Worm (Caenorhabditis elegans) whole organism, L4 larva: ENCODE measurements around the gene rps-9.

Experiments used
- D1046.2 ChIP-seq: fragments of 200-800 bp; sonication (Bioruptor generic); IDR thresholded peaks from 2 replicates; pipeline ENCODE4 v1.3.6; 2022; ENCODE audit warnings: missing genetic modification characterization, missing compliant biosample characterization
- F26F4.8 ChIP-seq: fragments of 200-800 bp; sonication (Bioruptor generic); conservative IDR thresholded peaks from 2 replicates; pipeline ENCODE4 v1.3.6; 2022; ENCODE audit warnings: missing genetic modification characterization, missing compliant biosample characterization
- F44E2.7 ChIP-seq: fragments of 200-800 bp; sonication (Bioruptor generic); IDR thresholded peaks from 2 replicates; pipeline ENCODE4 v2.1.2; 2022; ENCODE audit warnings: missing genetic modification characterization, missing compliant biosample characterization
- F49E8.2 ChIP-seq: sonication (generic microtip); optimal IDR thresholded peaks from 2 replicates; lab custom pipeline; 2016; ENCODE audit warnings: missing compliant biosample characterization, mild to moderate bottlenecking, missing genetic modification characterization, borderline replicate concordance
- T20F7.1 ChIP-seq: fragments of 200-800 bp; sonication (Bioruptor generic); optimal IDR thresholded peaks from 2 replicates; lab custom pipeline; 2018; ENCODE audit warnings: mild to moderate bottlenecking, missing genetic modification characterization, missing compliant biosample characterization
- Y48G9A.11 ChIP-seq: fragments of 200-800 bp; sonication (Bioruptor generic); IDR thresholded peaks from 2 replicates; pipeline ENCODE4 v1.3.6; 2022; ENCODE audit warnings: missing genetic modification reagents, missing genetic modification characterization, missing compliant biosample characterization
- Y5F2A.4 ChIP-seq: fragments of 200-800 bp; sonication (Bioruptor generic); optimal IDR thresholded peaks from 2 replicates; lab custom pipeline; 2018; ENCODE audit warnings: mild to moderate bottlenecking, missing genetic modification characterization, missing compliant biosample characterization
- ZK337.2 ChIP-seq: fragments of 200-800 bp; sonication (Bioruptor generic); IDR thresholded peaks from 2 replicates; pipeline ENCODE4 v1.3.6; 2022; ENCODE audit warnings: missing genetic modification reagents, missing genetic modification characterization, missing compliant biosample characterization
- ama-1 ChIP-seq: fragments of 150-350 bp; optimal IDR thresholded peaks from 2 replicates; lab custom pipeline; 2014; ENCODE audit warnings: inconsistent platforms, mixed read lengths
- arid-1 ChIP-seq: fragments of 200-800 bp; sonication (Bioruptor generic); conservative IDR thresholded peaks from 2 replicates; pipeline ENCODE4 v1.3.6; 2022; ENCODE audit warnings: missing genetic modification reagents, missing genetic modification characterization, missing compliant biosample characterization
- attf-4 ChIP-seq: sonication (generic microtip); optimal IDR thresholded peaks from 3 replicates; lab custom pipeline; 2017; ENCODE audit warnings: missing biosample characterization, missing genetic modification characterization
- ceh-44 ChIP-seq: fragments of 200-800 bp; sonication (Bioruptor generic); IDR thresholded peaks from 2 replicates; pipeline ENCODE4 v1.3.6; 2022; ENCODE audit warnings: missing genetic modification reagents, missing genetic modification characterization, missing compliant biosample characterization
- cey-2 ChIP-seq: sonication (generic microtip); optimal IDR thresholded peaks from 3 replicates; lab custom pipeline; 2017; ENCODE audit warnings: missing genetic modification characterization, mild to moderate bottlenecking, missing compliant biosample characterization, antibody characterized with exemption, borderline replicate concordance; ENCODE audit not compliant: insufficient read depth
- ctbp-1 ChIP-seq: fragments of 200-800 bp; sonication (Bioruptor generic); IDR thresholded peaks from 2 replicates; pipeline ENCODE4 v1.3.6; 2022; ENCODE audit warnings: missing genetic modification reagents, missing genetic modification characterization, missing compliant biosample characterization
- daf-16 ChIP-seq, 3 experiments: sonication (generic microtip); optimal IDR thresholded peaks; 2 replicates each; lab custom pipeline; 2016 to 2017; ENCODE audit warnings: missing genetic modification characterization in 3 of 3, missing genetic modification reagents in 3 of 3, mild to moderate bottlenecking in 2 of 3, missing compliant biosample characterization in 2 of 3, missing biosample characterization in 1 of 3, moderate library complexity in 1 of 3
- dmd-6 ChIP-seq: fragments of 200-800 bp; sonication (Bioruptor generic); IDR thresholded peaks from 2 replicates; pipeline ENCODE4 v1.3.6; 2022; ENCODE audit warnings: missing genetic modification reagents, missing genetic modification characterization, missing compliant biosample characterization
- dpl-1 ChIP-seq: fragments of 150-350 bp; optimal IDR thresholded peaks from 2 replicates; lab custom pipeline; 2014; ENCODE audit warnings: missing biosample characterization, missing genetic modification reagents, missing genetic modification characterization
- dve-1 ChIP-seq: sonication (generic microtip); optimal IDR thresholded peaks from 2 replicates; lab custom pipeline; 2017; ENCODE audit warnings: antibody characterized with exemption, mild to moderate bottlenecking, missing genetic modification characterization, missing compliant biosample characterization; ENCODE audit not compliant: insufficient read depth
- egl-27 ChIP-seq: sonication (generic microtip); optimal IDR thresholded peaks from 3 replicates; lab custom pipeline; 2017; ENCODE audit warnings: missing biosample characterization, missing genetic modification reagents, missing genetic modification characterization
- egl-43 ChIP-seq: fragments of 200-800 bp; sonication (Bioruptor generic); IDR thresholded peaks from 2 replicates; pipeline ENCODE4 v1.3.6; 2022; ENCODE audit warnings: missing genetic modification reagents, missing genetic modification characterization, missing compliant biosample characterization
- gei-8 ChIP-seq: fragments of 200-800 bp; sonication (Bioruptor generic); optimal IDR thresholded peaks from 2 replicates; lab custom pipeline; 2018; ENCODE audit warnings: mild to moderate bottlenecking, missing genetic modification characterization, missing compliant biosample characterization
- jun-1 ChIP-seq: fragments of 150-350 bp; optimal IDR thresholded peaks from 2 replicates; lab custom pipeline; 2014; ENCODE audit warnings: missing biosample characterization, missing genetic modification reagents, missing genetic modification characterization
- lim-7 ChIP-seq: fragments of 200-800 bp; sonication (Bioruptor generic); IDR thresholded peaks from 2 replicates; pipeline ENCODE4 v1.3.6; 2022; ENCODE audit warnings: missing genetic modification characterization, missing compliant biosample characterization
- lin-39 ChIP-seq: fragments of 150-350 bp; optimal IDR thresholded peaks from 2 replicates; lab custom pipeline; 2014; ENCODE audit warnings: missing biosample characterization, missing genetic modification reagents, missing genetic modification characterization
- lsy-2 ChIP-seq, 2 experiments: fragments of 150-350 bp in 1 of 2; sonication (generic microtip) in 1 of 2; optimal IDR thresholded peaks; 2 replicates each; lab custom pipeline; 2014 to 2017; ENCODE audit warnings: missing biosample characterization in 2 of 2, missing genetic modification characterization in 2 of 2
- mdt-29 ChIP-seq: fragments of 200-800 bp; sonication (Bioruptor generic); IDR thresholded peaks from 2 replicates; pipeline ENCODE4 v1.3.6; 2022; ENCODE audit warnings: missing genetic modification reagents, missing genetic modification characterization, missing compliant biosample characterization
- mep-1 ChIP-seq: fragments of 150-350 bp; sonication (generic microtip); optimal IDR thresholded peaks from 3 replicates; lab custom pipeline; 2014; ENCODE audit warnings: missing biosample characterization, missing genetic modification characterization
- mxl-2 ChIP-seq: fragments of 200-800 bp; sonication (Bioruptor generic); conservative IDR thresholded peaks from 2 replicates; pipeline ENCODE4 v1.3.6; 2022; ENCODE audit warnings: missing genetic modification reagents, missing genetic modification characterization, missing compliant biosample characterization
- nhr-11 ChIP-seq: fragments of 150-350 bp; optimal IDR thresholded peaks from 2 replicates; lab custom pipeline; 2014; ENCODE audit warnings: missing biosample characterization, missing genetic modification characterization
- nhr-28 ChIP-seq: fragments of 150-350 bp; optimal IDR thresholded peaks from 2 replicates; lab custom pipeline; 2014; ENCODE audit warnings: missing biosample characterization, missing genetic modification characterization
- nhr-6 ChIP-seq: fragments of 150-350 bp; optimal IDR thresholded peaks from 2 replicates; lab custom pipeline; 2014; ENCODE audit warnings: missing biosample characterization, missing genetic modification characterization
- nhr-76 ChIP-seq: fragments of 150-350 bp; optimal IDR thresholded peaks from 2 replicates; lab custom pipeline; 2014; ENCODE audit warnings: missing biosample characterization, missing genetic modification characterization
- nhr-77 ChIP-seq: fragments of 150-350 bp; optimal IDR thresholded peaks from 2 replicates; lab custom pipeline; 2014; ENCODE audit warnings: missing biosample characterization, missing genetic modification characterization
- pha-4 ChIP-seq, 2 experiments: fragments of 150-350 bp in 1 of 2; fragments of 200-800 bp in 1 of 2; sonication (Bioruptor generic) in 1 of 2; IDR thresholded peaks in 1 of 2; optimal IDR thresholded peaks in 1 of 2; 2 replicates each; pipeline versions ENCODE4 v1.3.6 to Lab custom; 2014 to 2022; ENCODE audit warnings: missing genetic modification characterization in 2 of 2, missing genetic modification reagents in 2 of 2, missing biosample characterization in 1 of 2, missing compliant biosample characterization in 1 of 2
- php-3 ChIP-seq: fragments of 200-800 bp; sonication (Bioruptor generic); IDR thresholded peaks from 2 replicates; pipeline ENCODE4 v1.3.6; 2022; ENCODE audit warnings: missing genetic modification reagents, missing genetic modification characterization, missing compliant biosample characterization
- pqm-1 ChIP-seq: sonication (generic microtip); optimal IDR thresholded peaks from 2 replicates; lab custom pipeline; 2017; ENCODE audit warnings: missing biosample characterization, missing genetic modification characterization
- saeg-2 ChIP-seq: fragments of 200-800 bp; sonication (Bioruptor generic); IDR thresholded peaks from 2 replicates; pipeline ENCODE4 v1.3.6; 2022; ENCODE audit warnings: missing genetic modification reagents, missing genetic modification characterization, missing compliant biosample characterization
- set-16 ChIP-seq: fragments of 200-800 bp; sonication (Bioruptor generic); IDR thresholded peaks from 2 replicates; pipeline ENCODE4 v1.3.6; 2022; ENCODE audit warnings: missing genetic modification reagents, missing genetic modification characterization, missing compliant biosample characterization
- snpc-4 ChIP-seq: fragments of 150-350 bp; optimal IDR thresholded peaks from 2 replicates; lab custom pipeline; 2014; ENCODE audit warnings: missing biosample characterization, missing genetic modification characterization
- spr-3 ChIP-seq: fragments of 200-800 bp; sonication (Bioruptor generic); optimal IDR thresholded peaks from 2 replicates; lab custom pipeline; 2018; ENCODE audit warnings: mild to moderate bottlenecking, missing genetic modification characterization, missing compliant biosample characterization
- tra-1 ChIP-seq: fragments of 200-800 bp; sonication (Bioruptor generic); IDR thresholded peaks from 2 replicates; pipeline ENCODE4 v1.3.6; 2022; ENCODE audit warnings: missing genetic modification reagents, missing genetic modification characterization, missing compliant biosample characterization
- unc-130 ChIP-seq: sonication (generic microtip); optimal IDR thresholded peaks from 2 replicates; lab custom pipeline; 2016; ENCODE audit warnings: missing genetic modification reagents, missing genetic modification characterization, missing compliant biosample characterization
- zfp-3 ChIP-seq: fragments of 200-800 bp; sonication (Bioruptor generic); conservative IDR thresholded peaks from 2 replicates; pipeline ENCODE4 v1.3.6; 2022; ENCODE audit warnings: missing genetic modification reagents, missing genetic modification characterization, missing compliant biosample characterization
- zip-2 ChIP-seq: fragments of 150-350 bp; optimal IDR thresholded peaks from 2 replicates; lab custom pipeline; 2014; ENCODE audit warnings: missing biosample characterization, missing genetic modification characterization
- ztf-7 ChIP-seq: fragments of 150-350 bp; optimal IDR thresholded peaks from 2 replicates; lab custom pipeline; 2014; ENCODE audit warnings: missing biosample characterization, missing genetic modification characterization

The rps-9 gene

ce11 chrII:11150976-11151375 is 24.8 kb upstream of the rps-9 start (continued):
- no peak for TF ChIP-seq lin-39 (tag; lab: Kevin White, UChicago)
- peak; percentile 84 for TF ChIP-seq dmd-6
- peak; percentile 87 for TF ChIP-seq mdt-29 (GFP tag; lab: Robert Waterston, UW)
- peak; percentile 49; the same call in 1 of the 2 replicates for TF ChIP-seq php-3 (GFP tag; lab: Robert Waterston, UW)
- peak; percentile 66 for TF ChIP-seq nhr-28 (tag; lab: Kevin White, UChicago)
- no peak for TF ChIP-seq pqm-1 (tag; lab: Kevin White, UChicago)
- no peak for TF ChIP-seq egl-27 (tag; lab: Kevin White, UChicago)
- TF ChIP-seq ztf-7 (tag; lab: Kevin White, UChicago) = no peak
- TF ChIP-seq ZK337.2 (GFP tag; lab: Robert Waterston, UW) = no peak

- TF ChIP-seq mep-1 = peak; percentile 79
- TF ChIP-seq zip-2 (tag; lab: Kevin White, UChicago) = peak; percentile 7
- TF ChIP-seq nhr-11 (tag; lab: Kevin White, UChicago) = no peak
- no peak for TF ChIP-seq attf-4 (tag; lab: Kevin White, UChicago)
- TF ChIP-seq snpc-4 (tag; lab: Kevin White, UChicago) = no peak
- TF ChIP-seq lim-7 (GFP tag; lab: Robert Waterston, UW) = no peak
- TF ChIP-seq ctbp-1 (GFP tag; lab: Robert Waterston, UW) = 0 out of 2 replicates have a peak, but pooled peaks have one; percentile 10
- TF ChIP-seq lin-39 (tag; lab: Kevin White, UChicago) = no peak
- TF ChIP-seq arid-1 (GFP tag; lab: Robert Waterston, UW) = peak; percentile 77; the same call in 1 of the 2 replicates
- TF ChIP-seq dmd-6 = peak; percentile 42
- TF ChIP-seq pqm-1 (tag; lab: Kevin White, UChicago) = no peak
- peak; percentile 59 for TF ChIP-seq T20F7.1 (GFP tag; lab: Kevin White, UChicago)
- TF ChIP-seq ama-1 (lab: Kevin White, UChicago) = no peak
- no peak for TF ChIP-seq unc-130 (GFP tag; lab: Kevin White, UChicago)
- no peak for TF ChIP-seq dpl-1
- peak; percentile 89; the same call in 1 of the 2 replicates for TF ChIP-seq zfp-3
- peak; percentile 66; the same call in 1 of the 2 replicates for TF ChIP-seq tra-1
- peak; percentile 69 for TF ChIP-seq dve-1 (tag; lab: Kevin White, UChicago)
- no peak for TF ChIP-seq Y5F2A.4 (GFP tag; lab: Kevin White, UChicago)
- peak in 1 of 2 experiments; percentile 76 for TF ChIP-seq daf-16 (GFP tag; optimal IDR thresholded peaks at IDR 0.05; lab: Kevin White, UChicago)
- TF ChIP-seq daf-16 (tag; optimal IDR thresholded peaks at IDR 0.05; lab: Kevin White, UChicago) = peak; percentile 63
- no peak for TF ChIP-seq ceh-44 (GFP tag; lab: Robert Waterston, UW)
- TF ChIP-seq set-16 (GFP tag; lab: Robert Waterston, UW) = no peak
- TF ChIP-seq nhr-76 = no peak
- no peak for TF ChIP-seq nhr-28 (tag; lab: Kevin White, UChicago)
- peak; percentile 75 for TF ChIP-seq egl-43
- TF ChIP-seq Y48G9A.11 (GFP tag; lab: Robert Waterston, UW) = no peak
- TF ChIP-seq F49E8.2 (tag; lab: Kevin White, UChicago) = no peak
- peak; percentile 98 for TF ChIP-seq nhr-77 (tag; lab: Kevin White, UChicago)
- 0 out of 2 replicates have a peak, but pooled peaks have one; percentile 46 for TF ChIP-seq mxl-2 (GFP tag; lab: Robert Waterston, UW)
- TF ChIP-seq nhr-6 (tag; lab: Kevin White, UChicago) = no peak
- TF ChIP-seq jun-1 (tag; lab: Kevin White, UChicago) = peak; percentile 43
- TF ChIP-seq php-3 (GFP tag; lab: Robert Waterston, UW) = peak; percentile 86
- TF ChIP-seq spr-3 = no peak
- TF ChIP-seq gei-8 (GFP tag; lab: Kevin White, UChicago) = peak; percentile 36
- no peak for TF ChIP-seq cey-2 (tag; lab: Kevin White, UChicago)
- TF ChIP-seq pha-4 (GFP tag; IDR thresholded peaks at IDR 0.05; lab: Robert Waterston, UW) = no peak; the same call in 1 of the 2 replicates
- no peak for TF ChIP-seq pha-4 (tag; optimal IDR thresholded peaks at IDR 0.05; lab: Kevin White, UChicago)
- TF ChIP-seq lsy-2 (tag; optimal IDR thresholded peaks at IDR 0.05; lab: Kevin White, UChicago) = peak in 1 of 2 experiments; percentile 15
- no peak for TF ChIP-seq F44E2.7 (GFP tag; lab: Robert Waterston, UW)
- 0 out of 2 replicates have a peak, but pooled peaks have one; percentile 28 for TF ChIP-seq D1046.2 (GFP tag; lab: Robert Waterston, UW)
- TF ChIP-seq F26F4.8 (GFP tag; lab: Robert Waterston, UW) = 0 out of 2 replicates have a peak, but pooled peaks have one; percentile 40
- TF ChIP-seq saeg-2 (GFP tag; lab: Robert Waterston, UW) = peak; percentile 80
Observed at ce11 chrII:11149866-11150685, 23.9 kb upstream of the rps-9 start.
